Fruit fly (Drosophila melanogaster): ENCODE measurements around the gene ogre.

ogre gene

DNA sequence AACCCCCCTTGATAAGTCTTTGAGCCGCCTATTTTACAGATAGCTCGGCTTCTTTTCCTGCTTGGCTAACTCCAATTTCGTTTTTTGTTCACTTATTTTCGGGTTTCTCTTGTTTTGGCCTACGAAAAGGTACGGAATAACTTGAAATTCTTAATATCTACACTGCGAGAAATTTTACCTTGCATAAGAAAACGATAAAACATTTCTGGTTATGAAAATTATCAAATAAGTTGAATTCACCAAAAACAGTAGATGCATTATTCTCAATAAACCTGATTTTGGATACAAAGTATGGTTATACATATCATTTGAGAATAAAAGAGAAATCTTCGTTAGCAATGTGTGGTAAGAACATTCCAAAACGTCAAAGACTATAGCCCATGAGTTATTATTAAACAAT, 9.1 kb downstream of the ogre start (continued):
- TF ChIP-seq lilli (GFP tag; optimal IDR thresholded peaks at IDR 0.05) (peak; percentile 17), odd (GFP tag; optimal IDR thresholded peaks at IDR 0.05) (no peak), CG3281 (GFP tag; optimal IDR thresholded peaks at IDR 0.05) (peak; percentile 21), CG3838 (GFP tag; optimal IDR thresholded peaks at IDR 0.05) (no peak), Xrp1 (GFP tag; IDR thresholded peaks at IDR 0.05) (peak; percentile 60), CG7745 (tag; optimal IDR thresholded peaks at IDR 0.05) (no peak), CG17359 (tag; optimal IDR thresholded peaks at IDR 0.05) (peak; percentile 37), nau (GFP tag; optimal IDR thresholded peaks at IDR 0.05) (no peak), da (GFP tag; optimal IDR thresholded peaks at IDR 0.05) (no peak), gsb-n (tag; optimal IDR thresholded peaks at IDR 0.05) (peak; percentile 30), Spps (tag; optimal IDR thresholded peaks at IDR 0.05) (peak; percentile 37), ab (GFP tag; optimal IDR thresholded peaks at IDR 0.05) (no peak), Side (GFP tag; optimal IDR thresholded peaks at IDR 0.05) (no peak), dm (GFP tag; optimal IDR thresholded peaks at IDR 0.05) (no peak), mld (GFP tag; IDR thresholded peaks at IDR 0.05; ENCODE audit: partially characterized antibody) (no peak), CG15514 (GFP tag; optimal IDR thresholded peaks at IDR 0.05) (no peak), CG18599 (GFP tag; optimal IDR thresholded peaks at IDR 0.05) (no peak), stc (GFP tag; IDR thresholded peaks at IDR 0.05) (no peak), CG1603 (tag; optimal IDR thresholded peaks at IDR 0.05) (peak; percentile 52), toy (GFP tag; IDR thresholded peaks at IDR 0.05) (no peak), usp (GFP tag; optimal IDR thresholded peaks at IDR 0.05) (no peak), CG1647 (GFP tag; optimal IDR thresholded peaks at IDR 0.05) (no peak), CG7928 (GFP tag; optimal IDR thresholded peaks at IDR 0.05) (no peak), dpn (GFP tag; optimal IDR thresholded peaks at IDR 0.05) (peak; percentile 1 to 13), Blimp-1 (GFP tag; optimal IDR thresholded peaks at IDR 0.05) (peak; percentile 56), lmd (GFP tag; IDR thresholded peaks at IDR 0.05) (no peak), Rfx (GFP tag; IDR thresholded peaks at IDR 0.05) (0 out of 2 replicates have a peak, but pooled peaks have one; percentile 11), tgo (GFP tag; IDR thresholded peaks at IDR 0.05) (no peak), CG12219 (GFP tag; optimal IDR thresholded peaks at IDR 0.05) (no peak), onecut (GFP tag; IDR thresholded peaks at IDR 0.05) (no peak), lab (GFP tag; optimal IDR thresholded peaks at IDR 0.05) (peak; percentile 41), unpg (GFP tag; optimal IDR thresholded peaks at IDR 0.05) (peak; percentile 68), tin (GFP tag; optimal IDR thresholded peaks at IDR 0.05) (no peak), CG12299 (tag; optimal IDR thresholded peaks at IDR 0.05) (no peak), pfk (GFP tag; optimal IDR thresholded peaks at IDR 0.05) (no peak), Pdp1 (GFP tag; optimal IDR thresholded peaks at IDR 0.05) (no peak), Nf-YA (GFP tag; IDR thresholded peaks at IDR 0.05) (no peak), CG10267 (tag; optimal IDR thresholded peaks at IDR 0.05) (peak; percentile 51), CG17186 (GFP tag; optimal IDR thresholded peaks at IDR 0.05) (no peak), CG8359 (GFP tag; optimal IDR thresholded peaks at IDR 0.05; ENCODE audit: borderline replicate concordance) (no peak), rib (GFP tag; IDR thresholded peaks at IDR 0.05) (no peak), CG7357 (GFP tag; IDR thresholded peaks at IDR 0.05) (no peak), CG10543 (GFP tag; optimal IDR thresholded peaks at IDR 0.05) (no peak), ac (GFP tag; optimal IDR thresholded peaks at IDR 0.05) (no peak), pros (GFP tag; optimal IDR thresholded peaks at IDR 0.05) (peak; percentile 0), cas (GFP tag; IDR thresholded peaks at IDR 0.05) (no peak), MTF-1 (GFP tag; optimal IDR thresholded peaks at IDR 0.05; ENCODE audit: borderline replicate concordance) (no peak), CG1233 (GFP tag; optimal IDR thresholded peaks at IDR 0.05) (no peak), bigmax (GFP tag; optimal IDR thresholded peaks at IDR 0.05) (no peak), slou (GFP tag; optimal IDR thresholded peaks at IDR 0.05) (no peak), CG12104 (GFP tag; optimal IDR thresholded peaks at IDR 0.05) (no peak)

Measured in whole organism, embryonic.